Worm (Caenorhabditis elegans) whole organism, L4/young adult: ENCODE data around the gene gtf-2H5.

Experiments
- W03F9.2 ChIP-seq: fragments of 150-350 bp; optimal IDR thresholded peaks from 2 replicates; lab custom pipeline; 2014; ENCODE audit warnings: missing biosample characterization, missing genetic modification characterization
- dao-5 ChIP-seq: sonication (generic microtip); optimal IDR thresholded peaks from 2 replicates; lab custom pipeline; 2016; ENCODE audit warnings: missing genotype, missing genetic modification characterization, moderate library complexity, missing compliant biosample characterization
- him-1 ChIP-seq: sonication (generic microtip); optimal IDR thresholded peaks from 2 replicates; lab custom pipeline; 2016; ENCODE audit warnings: missing genotype, missing genetic modification reagents, missing genetic modification characterization, missing compliant biosample characterization

DNA sequence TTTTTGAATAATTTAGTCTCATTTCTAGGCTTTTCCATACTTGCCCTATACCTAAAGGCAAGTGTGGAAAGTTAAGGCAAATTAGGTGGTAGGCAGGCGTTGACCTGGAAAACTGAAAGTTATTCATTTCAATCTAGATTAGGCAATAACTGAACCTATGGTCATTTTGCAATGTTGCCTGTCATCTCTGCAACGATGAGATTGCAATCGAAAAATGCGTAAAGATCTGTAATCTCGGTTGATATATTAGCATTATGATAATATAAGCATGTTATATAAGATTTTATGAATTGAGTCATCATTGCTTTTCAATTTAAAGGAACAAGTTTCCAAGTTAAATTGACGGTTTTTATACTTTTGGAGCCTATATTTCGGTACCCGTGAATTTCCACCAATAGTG, 29.7 kb downstream of the gtf-2H5 start:
- no peak for TF ChIP-seq W03F9.2 (tag; lab: Kevin White, UChicago)
- TF ChIP-seq him-1 (tag; lab: Kevin White, UChicago) = no peak
- no peak for TF ChIP-seq dao-5 (tag; lab: Kevin White, UChicago)
